Worm (Caenorhabditis elegans): ENCODE results near the gene Y75B8A.37.

Gene Y75B8A.37

DNA sequence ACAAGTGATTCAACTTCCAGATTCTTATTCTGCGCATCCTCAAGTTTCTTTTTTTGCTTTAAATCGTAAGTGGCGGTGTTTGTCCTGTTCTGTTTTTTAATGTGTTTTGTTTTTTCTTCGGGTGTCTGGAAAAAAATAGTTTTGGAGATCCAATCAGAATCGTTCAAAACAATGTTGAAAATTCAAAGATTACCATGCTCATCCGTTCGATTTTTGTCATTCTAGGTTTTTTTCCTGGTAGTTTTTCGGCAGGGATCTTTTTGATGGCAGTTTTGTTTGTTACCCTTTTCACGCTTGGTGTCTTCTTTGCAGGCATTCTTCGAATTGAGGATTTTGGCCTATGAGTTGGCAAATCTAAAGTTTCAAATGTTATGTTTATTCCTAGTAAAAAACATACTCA lies 41.3 kb downstream of the Y75B8A.37 start:
- TF ChIP-seq mab-5 (tag; optimal IDR thresholded peaks at IDR 0.05) = no peak
- no peak for TF ChIP-seq nhr-25 (tag; optimal IDR thresholded peaks at IDR 0.05)
- TF ChIP-seq aly-2 (tag; optimal IDR thresholded peaks at IDR 0.05) = no peak
- TF ChIP-seq mbf-1 (tag; optimal IDR thresholded peaks at IDR 0.05) = no peak
- TF ChIP-seq ztf-11 (tag; optimal IDR thresholded peaks at IDR 0.05) = no peak
- TF ChIP-seq nhr-12 (tag; optimal IDR thresholded peaks at IDR 0.05) = no peak
- TF ChIP-seq unc-55 (GFP tag; optimal IDR thresholded peaks at IDR 0.05) = no peak
- no peak for TF ChIP-seq lin-13 (GFP tag; optimal IDR thresholded peaks at IDR 0.05)
- no peak for TF ChIP-seq ZK546.5 (tag; optimal IDR thresholded peaks at IDR 0.05)
- TF ChIP-seq mdl-1 (tag; optimal IDR thresholded peaks at IDR 0.05) = no peak
- no peak for TF ChIP-seq ceh-16 (tag; optimal IDR thresholded peaks at IDR 0.05)
- no peak for TF ChIP-seq skn-1 (tag; optimal IDR thresholded peaks at IDR 0.05)
- no peak for TF ChIP-seq egl-27 (tag; optimal IDR thresholded peaks at IDR 0.05)
- TF ChIP-seq lin-11 (tag; optimal IDR thresholded peaks at IDR 0.05) = no peak
- no peak for TF ChIP-seq dmd-4 (tag; optimal IDR thresholded peaks at IDR 0.05)
- no peak for TF ChIP-seq unc-62 (GFP tag; optimal IDR thresholded peaks at IDR 0.05)
- no peak for TF ChIP-seq nhr-129 (tag; optimal IDR thresholded peaks at IDR 0.05)
- TF ChIP-seq alr-1 (tag; optimal IDR thresholded peaks at IDR 0.05) = no peak

DNA sequence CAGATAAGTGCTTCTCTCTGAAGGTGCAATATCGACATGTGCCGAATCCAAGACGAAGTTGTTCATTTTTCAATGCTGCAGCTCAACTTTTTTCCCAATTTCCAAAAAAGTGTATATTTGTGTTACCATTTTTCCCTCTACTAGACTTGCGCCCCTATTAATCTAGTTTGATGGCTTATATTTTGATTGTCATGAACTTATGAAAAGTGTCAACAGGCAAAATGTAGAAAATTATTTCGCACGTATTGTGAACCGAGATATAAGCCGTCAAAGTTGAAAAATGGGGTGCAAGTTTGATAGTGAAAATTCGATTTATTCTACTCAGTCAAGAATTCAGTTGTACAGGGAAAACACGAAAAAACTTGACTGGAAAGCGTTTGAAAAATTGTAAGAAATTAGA lies 43.2 kb downstream of the Y75B8A.37 start, which contains the start of gene Y75B8A.32:
Gene Y75B8A.32, minus strand, starts transcription at position 101 of the 400 bp plus-strand sequence.
- TF ChIP-seq R02D3.7 (tag; optimal IDR thresholded peaks at IDR 0.05) (no peak), ceh-82 (tag; optimal IDR thresholded peaks at IDR 0.05) (no peak), sma-9 (GFP tag; optimal IDR thresholded peaks at IDR 0.05) (no peak), sma-9 (tag; optimal IDR thresholded peaks at IDR 0.05) (no peak), mbf-1 (tag; optimal IDR thresholded peaks at IDR 0.05) (no peak), lsy-2 (tag; optimal IDR thresholded peaks at IDR 0.05) (no peak), skn-1 (tag; optimal IDR thresholded peaks at IDR 0.05) (no peak), blmp-1 (tag; optimal IDR thresholded peaks at IDR 0.05; ENCODE audit: insufficient read depth) (no peak)

ce11 chrIII:12359265-12359664 lies 44.0 kb downstream of the Y75B8A.37 start, which contains the start of gene Y75B8A.34:
Gene Y75B8A.34 (plus strand): TSS chrIII:12359565.
- TF ChIP-seq ceh-82 (tag; optimal IDR thresholded peaks at IDR 0.05) = no peak
- TF ChIP-seq R02D3.7 (tag; optimal IDR thresholded peaks at IDR 0.05) = no peak
- no peak for TF ChIP-seq unc-62 (GFP tag; optimal IDR thresholded peaks at IDR 0.05)
- TF ChIP-seq mdl-1 (tag; optimal IDR thresholded peaks at IDR 0.05) = no peak

Measured in whole organism, L2 larva.